Fruit fly (Drosophila melanogaster): ENCODE measurements around the gene Rpt3R.

The Rpt3R gene

dm6 chr3R:9756187-9756586 is at the start of gene Rpt3R, which contains the start of gene Alg12:
Gene Rpt3R, minus strand, starts transcription at chr3R:9756510.
Gene Alg12, plus strand, starts transcription at chr3R:9756491.
- TF ChIP-seq psq (optimal IDR thresholded peaks at IDR 0.05) (no peak), CG8478 (optimal IDR thresholded peaks at IDR 0.05) (no peak)

dm6 chr3R:9800644-9801330 is 44.5 kb upstream of the Rpt3R start, which contains the start of the genes CG9467 and CG8526:
Gene CG9467, minus strand, starts transcription at chr3R:9801026.
Gene CG8526, plus strand, starts transcription at chr3R:9801280.
- TF ChIP-seq CG8478 (optimal IDR thresholded peaks at IDR 0.05): no peak
- no peak for TF ChIP-seq usp (GFP tag; optimal IDR thresholded peaks at IDR 0.05)
- no peak for TF ChIP-seq psq (optimal IDR thresholded peaks at IDR 0.05)
- TF ChIP-seq EcR (GFP tag; optimal IDR thresholded peaks at IDR 0.05): no peak
- TF ChIP-seq pan (optimal IDR thresholded peaks at IDR 0.05): no peak
- no peak for TF ChIP-seq Dll (optimal IDR thresholded peaks at IDR 0.05)

- TF ChIP-seq usp (GFP tag; optimal IDR thresholded peaks at IDR 0.05) (no peak), CG8478 (optimal IDR thresholded peaks at IDR 0.05) (no peak), Dll (optimal IDR thresholded peaks at IDR 0.05) (no peak), EcR (GFP tag; optimal IDR thresholded peaks at IDR 0.05) (no peak), psq (optimal IDR thresholded peaks at IDR 0.05) (no peak), pan (optimal IDR thresholded peaks at IDR 0.05) (no peak)
Measured at dm6 chr3R:9793018-9793417, 36.7 kb upstream of the Rpt3R start, which contains the start of gene CG8516. Gene CG8516, plus strand, starts transcription at chr3R:9793295.

- no peak for TF ChIP-seq Dll (optimal IDR thresholded peaks at IDR 0.05)
- no peak for TF ChIP-seq usp (GFP tag; optimal IDR thresholded peaks at IDR 0.05)
- no peak for TF ChIP-seq pan (optimal IDR thresholded peaks at IDR 0.05)
- no peak for TF ChIP-seq psq (optimal IDR thresholded peaks at IDR 0.05)
- no peak for TF ChIP-seq CG8478 (optimal IDR thresholded peaks at IDR 0.05)
- no peak for TF ChIP-seq EcR (GFP tag; optimal IDR thresholded peaks at IDR 0.05)
Measured at dm6 chr3R:9791177-9791806, 35.0 kb upstream of the Rpt3R start, which contains the start of the genes CG12945 and CG8507. Gene CG12945, minus strand, starts transcription at chr3R:9791221. Gene CG8507, plus strand, starts transcription at chr3R:9791483.

dm6 chr3R:9784341-9785062 is 28.2 kb upstream of the Rpt3R start, which contains the start of the genes MtnA and CG8500:
Gene MtnA, minus strand, starts transcription at chr3R:9784370.
Gene CG8500, plus strand, starts transcription at chr3R:9784653.
- TF ChIP-seq Dll (optimal IDR thresholded peaks at IDR 0.05): no peak
- no peak for TF ChIP-seq EcR (GFP tag; optimal IDR thresholded peaks at IDR 0.05)
- TF ChIP-seq pan (optimal IDR thresholded peaks at IDR 0.05): no peak
- TF ChIP-seq usp (GFP tag; optimal IDR thresholded peaks at IDR 0.05): no peak
- TF ChIP-seq psq (optimal IDR thresholded peaks at IDR 0.05): no peak
- TF ChIP-seq CG8478 (optimal IDR thresholded peaks at IDR 0.05): peak; percentile 11

- TF ChIP-seq Dll (optimal IDR thresholded peaks at IDR 0.05) (no peak), usp (GFP tag; optimal IDR thresholded peaks at IDR 0.05) (no peak), EcR (GFP tag; optimal IDR thresholded peaks at IDR 0.05) (no peak), psq (optimal IDR thresholded peaks at IDR 0.05) (no peak), CG8478 (optimal IDR thresholded peaks at IDR 0.05) (no peak), pan (optimal IDR thresholded peaks at IDR 0.05) (no peak)
Measured at dm6 chr3R:9783240-9783917, 27.1 kb upstream of the Rpt3R start.

dm6 chr3R:9779764-9780163 is 23.5 kb upstream of the Rpt3R start, which contains the start of gene CG12947:
Gene CG12947, plus strand, starts transcription at chr3R:9780064.
- TF ChIP-seq psq (optimal IDR thresholded peaks at IDR 0.05) (no peak), EcR (GFP tag; optimal IDR thresholded peaks at IDR 0.05) (no peak), Dll (optimal IDR thresholded peaks at IDR 0.05) (no peak), pan (optimal IDR thresholded peaks at IDR 0.05) (no peak), CG8478 (optimal IDR thresholded peaks at IDR 0.05) (no peak), usp (GFP tag; optimal IDR thresholded peaks at IDR 0.05) (no peak)

dm6 chr3R:9777941-9778360 is 21.6 kb upstream of the Rpt3R start, which contains the start of gene RpS29:
Gene RpS29, plus strand, starts transcription at chr3R:9778042.
- TF ChIP-seq Dll (optimal IDR thresholded peaks at IDR 0.05): no peak
- TF ChIP-seq pan (optimal IDR thresholded peaks at IDR 0.05): no peak
- TF ChIP-seq usp (GFP tag; optimal IDR thresholded peaks at IDR 0.05): no peak
- no peak for TF ChIP-seq psq (optimal IDR thresholded peaks at IDR 0.05)
- no peak for TF ChIP-seq CG8478 (optimal IDR thresholded peaks at IDR 0.05)
- TF ChIP-seq EcR (GFP tag; optimal IDR thresholded peaks at IDR 0.05): no peak

dm6 chr3R:9774821-9775220 is 18.5 kb upstream of the Rpt3R start, which contains the start of gene topi:
Gene topi, plus strand, starts transcription at chr3R:9775121.
- TF ChIP-seq Dll (optimal IDR thresholded peaks at IDR 0.05) (no peak), psq (optimal IDR thresholded peaks at IDR 0.05) (no peak), EcR (GFP tag; optimal IDR thresholded peaks at IDR 0.05) (no peak), pan (optimal IDR thresholded peaks at IDR 0.05) (no peak), CG8478 (optimal IDR thresholded peaks at IDR 0.05) (no peak), usp (GFP tag; optimal IDR thresholded peaks at IDR 0.05) (no peak)

dm6 chr3R:9774147-9774546 is 17.8 kb upstream of the Rpt3R start, which contains the start of gene Whamy:
Gene Whamy, minus strand, starts transcription at chr3R:9774419.
- TF ChIP-seq pan (optimal IDR thresholded peaks at IDR 0.05) (no peak), psq (optimal IDR thresholded peaks at IDR 0.05) (no peak), CG8478 (optimal IDR thresholded peaks at IDR 0.05) (no peak), usp (GFP tag; optimal IDR thresholded peaks at IDR 0.05) (no peak), Dll (optimal IDR thresholded peaks at IDR 0.05) (no peak), EcR (GFP tag; optimal IDR thresholded peaks at IDR 0.05) (no peak)

- no peak for TF ChIP-seq pan (optimal IDR thresholded peaks at IDR 0.05)
- TF ChIP-seq EcR (GFP tag; optimal IDR thresholded peaks at IDR 0.05): no peak
- no peak for TF ChIP-seq CG8478 (optimal IDR thresholded peaks at IDR 0.05)
- no peak for TF ChIP-seq usp (GFP tag; optimal IDR thresholded peaks at IDR 0.05)
- no peak for TF ChIP-seq Dll (optimal IDR thresholded peaks at IDR 0.05)
- no peak for TF ChIP-seq psq (optimal IDR thresholded peaks at IDR 0.05)
Measured at dm6 chr3R:9771519-9771972, 15.2 kb upstream of the Rpt3R start, which contains the start of gene CG9471. Gene CG9471, minus strand, starts transcription at chr3R:9771542.

Measured in whole organism.